Fruit fly (Drosophila melanogaster): ENCODE results near the gene CG2854.

CG2854 gene

dm6 chrX:2300293-2301068 lies 26.4 kb upstream of the CG2854 start (continued):
- TF ChIP-seq CG9139 (GFP tag; optimal IDR thresholded peaks at IDR 0.05), result peak; percentile 97
- TF ChIP-seq pdm3 (GFP tag; optimal IDR thresholded peaks at IDR 0.05), result peak; percentile 99
- peak; percentile 99 for TF ChIP-seq dac (GFP tag; optimal IDR thresholded peaks at IDR 0.05)
- TF ChIP-seq CG10631 (GFP tag; optimal IDR thresholded peaks at IDR 0.05), result peak; percentile 99
- TF ChIP-seq CG11902 (GFP tag; optimal IDR thresholded peaks at IDR 0.05), result peak; percentile 98
- TF ChIP-seq CG34406 (GFP tag; optimal IDR thresholded peaks at IDR 0.05), result peak; percentile 99
- peak; percentile 99 for TF ChIP-seq CG4318 (GFP tag; optimal IDR thresholded peaks at IDR 0.05)
- TF ChIP-seq Hr4 (GFP tag; optimal IDR thresholded peaks at IDR 0.05), result peak; percentile 99
- peak; percentile 99 for TF ChIP-seq esn (GFP tag; optimal IDR thresholded peaks at IDR 0.05)
- TF ChIP-seq Sox102F (GFP tag; optimal IDR thresholded peaks at IDR 0.05), result peak; percentile 99
- TF ChIP-seq CG1621 (tag; optimal IDR thresholded peaks at IDR 0.05), result peak; percentile 99
- peak; percentile 97 for TF ChIP-seq Blimp-1 (GFP tag; optimal IDR thresholded peaks at IDR 0.05)
- TF ChIP-seq CG3919 (GFP tag; optimal IDR thresholded peaks at IDR 0.05), result peak; percentile 98
- TF ChIP-seq CG6276 (GFP tag; optimal IDR thresholded peaks at IDR 0.05), result peak; percentile 99
- peak; percentile 99 for TF ChIP-seq Hr39 (GFP tag; optimal IDR thresholded peaks at IDR 0.05)
- peak; percentile 99 for TF ChIP-seq eg (GFP tag; IDR thresholded peaks at IDR 0.05)
- peak; percentile 99 for TF ChIP-seq lz (GFP tag; optimal IDR thresholded peaks at IDR 0.05)
- TF ChIP-seq CG6854 (GFP tag; optimal IDR thresholded peaks at IDR 0.05), result peak; percentile 99
- TF ChIP-seq fd59A (GFP tag; optimal IDR thresholded peaks at IDR 0.05), result peak; percentile 99
- peak; percentile 98 for TF ChIP-seq dsx (GFP tag; optimal IDR thresholded peaks at IDR 0.05; ENCODE audit: poor library complexity, severe bottlenecking)
- peak; percentile 99 for TF ChIP-seq Ets96B (tag; optimal IDR thresholded peaks at IDR 0.05)
- TF ChIP-seq Met (GFP tag; optimal IDR thresholded peaks at IDR 0.05), result peak; percentile 100
- TF ChIP-seq CG31627 (GFP tag; optimal IDR thresholded peaks at IDR 0.05), result peak; percentile 99
- peak; percentile 99 for TF ChIP-seq OdsH (GFP tag; optimal IDR thresholded peaks at IDR 0.05)
- TF ChIP-seq spab (GFP tag; optimal IDR thresholded peaks at IDR 0.05), result peak; percentile 98
- peak; percentile 96 for TF ChIP-seq CG6808 (GFP tag; optimal IDR thresholded peaks at IDR 0.05)
- TF ChIP-seq CG8632 (GFP tag; optimal IDR thresholded peaks at IDR 0.05), result peak; percentile 99

dm6 chrX:2301069-2301508 lies 25.8 kb upstream of the CG2854 start:
- TF ChIP-seq cyc (GFP tag; optimal IDR thresholded peaks at IDR 0.05) (peak; percentile 56), spab (GFP tag; optimal IDR thresholded peaks at IDR 0.05) (no peak), fd59A (GFP tag; optimal IDR thresholded peaks at IDR 0.05) (peak; percentile 61), Hr39 (GFP tag; optimal IDR thresholded peaks at IDR 0.05) (peak; percentile 71), Ets96B (tag; optimal IDR thresholded peaks at IDR 0.05) (peak; percentile 66), dsx (GFP tag; optimal IDR thresholded peaks at IDR 0.05; ENCODE audit: poor library complexity, severe bottlenecking) (peak; percentile 36), Sox102F (GFP tag; optimal IDR thresholded peaks at IDR 0.05) (peak; percentile 30), Ets21C (GFP tag; optimal IDR thresholded peaks at IDR 0.05) (peak; percentile 49), CG6276 (GFP tag; optimal IDR thresholded peaks at IDR 0.05) (peak; percentile 47), net (GFP tag; optimal IDR thresholded peaks at IDR 0.05) (peak; percentile 47), CG31627 (GFP tag; optimal IDR thresholded peaks at IDR 0.05) (peak; percentile 67), Eip78C (GFP tag) (peak; percentile 56), CG10669 (GFP tag; optimal IDR thresholded peaks at IDR 0.05) (peak; percentile 65), lz (GFP tag; optimal IDR thresholded peaks at IDR 0.05) (peak; percentile 67), Smox (GFP tag; optimal IDR thresholded peaks at IDR 0.05) (peak; percentile 27), CG11902 (GFP tag; optimal IDR thresholded peaks at IDR 0.05) (peak; percentile 61), CG3919 (GFP tag; optimal IDR thresholded peaks at IDR 0.05) (peak; percentile 37), Lpt (GFP tag; optimal IDR thresholded peaks at IDR 0.05) (peak; percentile 38), CG16779 (tag; optimal IDR thresholded peaks at IDR 0.05) (peak; percentile 38), fd85E (GFP tag; optimal IDR thresholded peaks at IDR 0.05) (peak; percentile 56), Met (GFP tag; optimal IDR thresholded peaks at IDR 0.05) (peak; percentile 63), CG15336 (GFP tag; IDR thresholded peaks at IDR 0.05) (peak; percentile 45; the same call in 1 of the 2 replicates), CG8319 (GFP tag; optimal IDR thresholded peaks at IDR 0.05) (peak; percentile 65), CG7368 (GFP tag; optimal IDR thresholded peaks at IDR 0.05) (peak; percentile 65), pdm3 (GFP tag; optimal IDR thresholded peaks at IDR 0.05) (peak; percentile 54), CG34406 (GFP tag; optimal IDR thresholded peaks at IDR 0.05) (peak; percentile 60), CG3032 (tag; optimal IDR thresholded peaks at IDR 0.05) (peak; percentile 67), CG6808 (GFP tag; optimal IDR thresholded peaks at IDR 0.05) (peak; percentile 56), Gug (GFP tag; IDR thresholded peaks at IDR 0.05) (peak; percentile 62; the same call in 1 of the 2 replicates), Eip93F (GFP tag; optimal IDR thresholded peaks at IDR 0.05) (no peak), fkh (GFP tag; optimal IDR thresholded peaks at IDR 0.05) (peak; percentile 76), svp (GFP tag) (peak; percentile 53), CG11294 (GFP tag; IDR thresholded peaks at IDR 0.05) (peak; percentile 68), dac (GFP tag; optimal IDR thresholded peaks at IDR 0.05) (peak; percentile 40), CG10631 (GFP tag; optimal IDR thresholded peaks at IDR 0.05) (peak; percentile 64), eg (GFP tag; IDR thresholded peaks at IDR 0.05) (no peak), CG9139 (GFP tag; optimal IDR thresholded peaks at IDR 0.05) (peak; percentile 48)
